Fruit fly (Drosophila melanogaster) whole organism, embryonic: ENCODE results near the gene Polr1F.
A peak's percentile ranks its signal among the peaks of the same experiment; 100 is the strongest.

Experiments
- Atf3 ChIP-seq: fragments of 200-800 bp; sonication (Bioruptor generic); optimal IDR thresholded peaks from 3 replicates; lab custom pipeline; 2016; ENCODE audit warnings: missing biosample characterization, missing genetic modification characterization
- Atf6 ChIP-seq: fragments of 200-800 bp; sonication (Bioruptor generic); IDR thresholded peaks from 2 replicates; pipeline ENCODE4 v1.3.6; 2022; ENCODE audit warnings: missing biosample characterization, missing genetic modification characterization
- CG1024 ChIP-seq: fragments of 200-800 bp; sonication (Bioruptor generic); IDR thresholded peaks from 2 replicates; pipeline ENCODE4 v1.3.6; 2022; ENCODE audit warnings: missing biosample characterization, missing genetic modification characterization
- CG10267 ChIP-seq: fragments of 200-800 bp; sonication (Bioruptor generic); optimal IDR thresholded peaks from 2 replicates; lab custom pipeline; 2018; ENCODE audit warnings: missing biosample characterization, mild to moderate bottlenecking, missing genetic modification characterization, moderate library complexity
- CG10431 ChIP-seq: fragments of 200-800 bp; sonication (Bioruptor generic); optimal IDR thresholded peaks from 3 replicates; lab custom pipeline; 2018; ENCODE audit warnings: missing biosample characterization, mild to moderate bottlenecking, missing genetic modification characterization
- CG10462 ChIP-seq: fragments of 200-800 bp; sonication (Bioruptor generic); optimal IDR thresholded peaks from 2 replicates; lab custom pipeline; 2016; ENCODE audit warnings: missing biosample characterization, missing genetic modification characterization
- CG10543 ChIP-seq: fragments of 200-800 bp; sonication (Bioruptor generic); optimal IDR thresholded peaks from 3 replicates; lab custom pipeline; 2017; ENCODE audit warnings: missing biosample characterization, mild to moderate bottlenecking, missing genetic modification characterization, moderate library complexity
- CG12744 ChIP-seq: fragments of 200-800 bp; sonication (Bioruptor generic); optimal IDR thresholded peaks from 2 replicates; lab custom pipeline; 2016; ENCODE audit warnings: missing biosample characterization, missing genetic modification characterization
- CG13123 ChIP-seq: fragments of 200-800 bp; sonication (Bioruptor generic); optimal IDR thresholded peaks from 2 replicates; lab custom pipeline; 2016; ENCODE audit warnings: missing biosample characterization, missing genetic modification characterization
- CG13296 ChIP-seq: fragments of 200-800 bp; sonication (Bioruptor generic); optimal IDR thresholded peaks from 3 replicates; lab custom pipeline; 2018; ENCODE audit warnings: missing biosample characterization, mild to moderate bottlenecking, missing genetic modification characterization
- CG17186 ChIP-seq: fragments of 200-800 bp; sonication (Bioruptor generic); optimal IDR thresholded peaks from 3 replicates; lab custom pipeline; 2017; ENCODE audit warnings: missing biosample characterization, missing genetic modification reagents, missing genetic modification characterization
- CG17361 ChIP-seq: fragments of 200-800 bp; sonication (Bioruptor generic); IDR thresholded peaks from 3 replicates; pipeline ENCODE4 v1.3.6; 2022; ENCODE audit warnings: missing biosample characterization, missing genetic modification characterization
- CG18599 ChIP-seq: fragments of 200-800 bp; sonication (Bioruptor generic); optimal IDR thresholded peaks from 3 replicates; lab custom pipeline; 2017; ENCODE audit warnings: missing biosample characterization, missing genetic modification characterization, mild to moderate bottlenecking, moderate library complexity, missing genetic modification reagents
- CG2202 ChIP-seq: fragments of 200-800 bp; sonication (Bioruptor generic); optimal IDR thresholded peaks from 2 replicates; lab custom pipeline; 2018; ENCODE audit warnings: missing biosample characterization, mild to moderate bottlenecking, missing genetic modification characterization
- CG33213 ChIP-seq: fragments of 200-800 bp; sonication (Bioruptor generic); optimal IDR thresholded peaks from 3 replicates; lab custom pipeline; 2016; ENCODE audit warnings: missing biosample characterization, missing genetic modification characterization
- CG3726 ChIP-seq: fragments of 200-800 bp; sonication (Bioruptor generic); IDR thresholded peaks from 3 replicates; pipeline ENCODE4, ENCODE4 v1.3.6; 2022; ENCODE audit warnings: missing biosample characterization, missing genetic modification characterization
- CG4360 ChIP-seq: fragments of 200-800 bp; sonication (Bioruptor generic); IDR thresholded peaks from 2 replicates; pipeline ENCODE4 v1.3.6; 2022; ENCODE audit warnings: missing biosample characterization, missing genetic modification characterization
- CG4424 ChIP-seq: fragments of 200-800 bp; sonication (Bioruptor generic); optimal IDR thresholded peaks from 3 replicates; lab custom pipeline; 2016; ENCODE audit warnings: missing biosample characterization, missing genetic modification characterization
- CG4820 ChIP-seq: fragments of 200-800 bp; sonication (Bioruptor generic); optimal IDR thresholded peaks from 3 replicates; lab custom pipeline; 2016; ENCODE audit warnings: missing biosample characterization, missing genetic modification characterization
- CG6175 ChIP-seq: fragments of 200-800 bp; sonication (Bioruptor generic); IDR thresholded peaks from 3 replicates; pipeline ENCODE4 v1.3.6; 2022; ENCODE audit warnings: missing biosample characterization, missing genetic modification characterization
- CG7839 ChIP-seq: fragments of 200-800 bp; sonication (Bioruptor generic); optimal IDR thresholded peaks from 3 replicates; lab custom pipeline; 2018; ENCODE audit warnings: missing biosample characterization, mild to moderate bottlenecking, missing genetic modification characterization, moderate library complexity
- Chrac-16 ChIP-seq: fragments of 200-800 bp; sonication (Bioruptor generic); optimal IDR thresholded peaks from 3 replicates; lab custom pipeline; 2016; ENCODE audit warnings: missing biosample characterization, missing genetic modification characterization
- Doc3 ChIP-seq: fragments of 200-800 bp; sonication (Bioruptor generic); IDR thresholded peaks from 3 replicates; pipeline ENCODE4 v1.3.6; 2022; ENCODE audit warnings: missing biosample characterization, missing genetic modification characterization; ENCODE audit not compliant: partially characterized antibody
- Elba2 ChIP-seq: fragments of 200-800 bp; sonication (Bioruptor generic); optimal IDR thresholded peaks from 3 replicates; lab custom pipeline; 2016; ENCODE audit warnings: missing biosample characterization, missing genetic modification characterization
- Hmx ChIP-seq: fragments of 200-800 bp; sonication (Bioruptor generic); optimal IDR thresholded peaks from 2 replicates; lab custom pipeline; 2016; ENCODE audit warnings: missing biosample characterization, missing genetic modification characterization
- Lpt ChIP-seq: fragments of >200 bp; optimal IDR thresholded peaks from 2 replicates; lab custom pipeline; 2018; ENCODE audit warnings: missing biosample characterization, missing genetic modification characterization
- NFAT ChIP-seq: fragments of 200-800 bp; sonication (Bioruptor generic); IDR thresholded peaks from 2 replicates; pipeline ENCODE4 v1.3.6; 2022; ENCODE audit warnings: missing biosample characterization, missing genetic modification characterization
- Rx ChIP-seq: fragments of 200-800 bp; sonication (Bioruptor generic); IDR thresholded peaks from 2 replicates; pipeline ENCODE4 v1.3.6; 2022; ENCODE audit warnings: missing biosample characterization, missing genetic modification characterization
- Sox102F ChIP-seq: fragments of 200-800 bp; sonication (Bioruptor generic); optimal IDR thresholded peaks from 2 replicates; lab custom pipeline; 2018; ENCODE audit warnings: missing biosample characterization, mild to moderate bottlenecking, missing genetic modification characterization, moderate library complexity
- Taf1 ChIP-seq: fragments of 200-800 bp; sonication (Bioruptor generic); IDR thresholded peaks from 2 replicates; pipeline ENCODE4 v1.3.6; 2022; ENCODE audit warnings: missing biosample characterization, missing genetic modification characterization
- Trl ChIP-seq, 3 experiments: fragments of >200 bp in 2 of 3; fragments of 200-800 bp in 1 of 3; sonication (Bioruptor generic) in 1 of 3; optimal IDR thresholded peaks; 2 replicates in 1 of 3; 3 replicates in 2 of 3; lab custom pipeline; 2016 to 2017; ENCODE audit warnings: missing biosample characterization in 1 of 3, missing genetic modification characterization in 1 of 3
- YL-1 ChIP-seq: fragments of 200-800 bp; sonication (Bioruptor generic); optimal IDR thresholded peaks from 3 replicates; lab custom pipeline; 2017; ENCODE audit warnings: missing biosample characterization, mild to moderate bottlenecking, missing genetic modification characterization
- ato ChIP-seq: fragments of 200-800 bp; sonication (Bioruptor generic); IDR thresholded peaks from 2 replicates; pipeline ENCODE4 v1.3.6; 2022; ENCODE audit warnings: missing biosample characterization, missing genetic modification characterization; ENCODE audit not compliant: partially characterized antibody
- bbx ChIP-seq: fragments of 200-800 bp; sonication (Bioruptor generic); IDR thresholded peaks from 2 replicates; pipeline ENCODE4 v1.3.6; 2022; ENCODE audit warnings: missing biosample characterization, missing genetic modification characterization; ENCODE audit not compliant: partially characterized antibody
- caup ChIP-seq: fragments of 200-800 bp; sonication (Bioruptor generic); optimal IDR thresholded peaks from 3 replicates; lab custom pipeline; 2017; ENCODE audit warnings: missing biosample characterization, mild to moderate bottlenecking, missing genetic modification characterization, moderate library complexity; ENCODE audit not compliant: severe bottlenecking
- gce ChIP-seq: fragments of 200-800 bp; sonication (Bioruptor generic); IDR thresholded peaks from 3 replicates; pipeline ENCODE4 v1.3.6; 2022; ENCODE audit warnings: missing biosample characterization, missing genetic modification characterization
- gcm ChIP-seq: fragments of 200-800 bp; sonication (Bioruptor generic); optimal IDR thresholded peaks from 2 replicates; lab custom pipeline; 2019; ENCODE audit warnings: missing biosample characterization, mild to moderate bottlenecking, missing genetic modification characterization, moderate library complexity
- h ChIP-seq: fragments of >200 bp; optimal IDR thresholded peaks from 2 replicates; lab custom pipeline; 2017
- hb ChIP-seq: fragments of 200-800 bp; sonication (Bioruptor generic); IDR thresholded peaks from 3 replicates; pipeline ENCODE4 v1.3.6; 2022; ENCODE audit warnings: missing biosample characterization, missing genetic modification characterization; ENCODE audit not compliant: partially characterized antibody
- mld ChIP-seq: fragments of 200-800 bp; sonication (Bioruptor generic); IDR thresholded peaks from 3 replicates; pipeline ENCODE4 v1.3.6; 2022; ENCODE audit warnings: missing biosample characterization, missing genetic modification characterization; ENCODE audit not compliant: partially characterized antibody
- pum ChIP-seq: fragments of 200-800 bp; sonication (Bioruptor generic); optimal IDR thresholded peaks from 2 replicates; lab custom pipeline; 2016; ENCODE audit warnings: missing biosample characterization, missing genetic modification characterization
- salm ChIP-seq: fragments of 200-800 bp; sonication (Bioruptor generic); optimal IDR thresholded peaks from 2 replicates; lab custom pipeline; 2018; ENCODE audit warnings: missing biosample characterization, mild to moderate bottlenecking, missing genetic modification characterization
- sna ChIP-seq: fragments of 200-800 bp; sonication (Bioruptor generic); IDR thresholded peaks from 2 replicates; pipeline ENCODE4 v1.3.6; 2022; ENCODE audit warnings: missing biosample characterization, missing genetic modification characterization; ENCODE audit not compliant: partially characterized antibody
- stc ChIP-seq: fragments of 200-800 bp; sonication (Bioruptor generic); IDR thresholded peaks from 2 replicates; pipeline ENCODE4 v1.3.6; 2022; ENCODE audit warnings: missing biosample characterization, missing genetic modification characterization
- tna ChIP-seq: fragments of 200-800 bp; sonication (Bioruptor generic); IDR thresholded peaks from 2 replicates; pipeline ENCODE4 v1.3.6; 2022; ENCODE audit warnings: missing biosample characterization, missing genetic modification characterization; ENCODE audit not compliant: partially characterized antibody
- trem ChIP-seq: fragments of 200-800 bp; optimal IDR thresholded peaks from 3 replicates; lab custom pipeline; 2019; ENCODE audit warnings: missing biosample characterization, mild to moderate bottlenecking, missing genetic modification characterization, moderate library complexity
- tx ChIP-seq: fragments of 200-800 bp; sonication (Bioruptor generic); optimal IDR thresholded peaks from 2 replicates; lab custom pipeline; 2016; ENCODE audit warnings: missing biosample characterization, missing genetic modification characterization
- unpg ChIP-seq: fragments of 200-800 bp; sonication (Bioruptor generic); optimal IDR thresholded peaks from 3 replicates; lab custom pipeline; 2018; ENCODE audit warnings: missing biosample characterization, mild to moderate bottlenecking, missing genetic modification characterization, moderate library complexity
- wdn ChIP-seq: fragments of 200-800 bp; sonication (Bioruptor generic); IDR thresholded peaks from 2 replicates; pipeline ENCODE4 v1.3.6; 2022; ENCODE audit warnings: missing biosample characterization, missing genetic modification characterization
- zfh2 ChIP-seq: fragments of 200-800 bp; sonication (Bioruptor generic); optimal IDR thresholded peaks from 2 replicates; lab custom pipeline; 2016; ENCODE audit warnings: missing biosample characterization, missing genetic modification characterization

The Polr1F gene

DNA sequence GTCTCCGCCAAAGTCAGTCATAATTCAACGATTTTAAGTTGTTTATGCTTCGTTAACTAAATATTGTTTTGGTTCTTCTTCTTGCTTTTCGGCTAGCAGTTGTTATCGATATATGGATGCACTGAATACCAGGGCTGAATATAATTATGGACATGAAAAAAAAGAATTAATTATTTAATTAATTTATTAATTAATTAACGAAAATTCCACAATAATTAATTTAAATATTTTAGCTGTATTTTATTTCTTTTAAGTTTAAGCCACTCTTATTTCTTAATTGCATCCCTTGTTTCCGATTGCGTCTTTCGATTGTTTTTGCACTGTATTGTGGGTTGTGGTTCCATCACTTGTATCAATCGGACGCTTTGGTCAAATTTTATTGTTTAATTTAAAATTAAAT, 42.5 kb upstream of the Polr1F start, which contains the start of the genes Gas41 and SA1 (continued):
- TF ChIP-seq CG10543 (GFP tag; lab: Kevin White, UChicago) (peak; percentile 62), Rx (peak; percentile 61), Elba2 (GFP tag; lab: Kevin White, UChicago) (no peak), tna (GFP tag; lab: Robert Waterston, UW) (0 out of 2 replicates have a peak, but pooled peaks have one; percentile 7), CG18599 (GFP tag; lab: Kevin White, UChicago) (peak; percentile 91), NFAT (GFP tag; lab: Robert Waterston, UW) (peak; percentile 88), CG12744 (GFP tag; lab: Kevin White, UChicago) (peak; percentile 22), tx (peak; percentile 46), Doc3 (GFP tag; lab: Robert Waterston, UW) (peak; percentile 59; the same call in 1 of the 3 replicates), CG3726 (GFP tag; lab: Robert Waterston, UW) (peak; percentile 47; the same call in 1 of the 3 replicates), CG1024 (no peak), CG33213 (peak; percentile 38), CG4820 (GFP tag; lab: Kevin White, UChicago) (no peak), bbx (peak; percentile 62; the same call in 1 of the 2 replicates), Atf6 (GFP tag; lab: Robert Waterston, UW) (no peak), YL-1 (peak; percentile 69), CG6175 (GFP tag; lab: Robert Waterston, UW) (peak; percentile 38; the same call in 1 of the 3 replicates), hb (GFP tag; lab: Robert Waterston, UW) (peak; percentile 69), CG10462 (GFP tag; lab: Kevin White, UChicago) (peak; percentile 66), CG4424 (GFP tag; lab: Kevin White, UChicago) (peak; percentile 89), CG13123 (GFP tag; lab: Kevin White, UChicago) (peak; percentile 15), CG10267 (peak; percentile 83), h (lab: Kevin White, UChicago) (no peak), Trl (optimal IDR thresholded peaks at IDR 0.05; lab: Kevin White, UChicago) (no peak), Trl (GFP tag; optimal IDR thresholded peaks at IDR 0.05; lab: Kevin White, UChicago) (peak; percentile 7), CG2202 (peak; percentile 81), pum (GFP tag; lab: Kevin White, UChicago) (peak; percentile 67), mld (GFP tag; lab: Robert Waterston, UW) (peak; percentile 48; the same call in 1 of the 3 replicates), stc (GFP tag; lab: Robert Waterston, UW) (peak; percentile 85), CG4360 (0 out of 2 replicates have a peak, but pooled peaks have one; percentile 35), gce (GFP tag; lab: Robert Waterston, UW) (peak; percentile 67; the same call in 1 of the 3 replicates), Lpt (GFP tag; lab: Kevin White, UChicago) (no peak), Hmx (GFP tag; lab: Kevin White, UChicago) (no peak), CG17361 (peak; percentile 95), caup (GFP tag; lab: Kevin White, UChicago) (peak; percentile 11), Sox102F (GFP tag; lab: Kevin White, UChicago) (no peak), gcm (GFP tag; lab: Kevin White, UChicago) (peak; percentile 93), CG13296 (GFP tag; lab: Kevin White, UChicago) (peak; percentile 88), zfh2 (GFP tag; lab: Kevin White, UChicago) (peak; percentile 74), salm (peak; percentile 56), Chrac-16 (GFP tag; lab: Kevin White, UChicago) (peak; percentile 93), Atf3 (GFP tag; lab: Kevin White, UChicago) (no peak), trem (tag; lab: Kevin White, UChicago) (peak; percentile 95), CG10431 (no peak), ato (GFP tag; lab: Robert Waterston, UW) (peak; percentile 57; the same call in 1 of the 2 replicates), CG7839 (no peak), wdn (GFP tag; lab: Robert Waterston, UW) (no peak), CG17186 (peak; percentile 72), Taf1 (GFP tag; lab: Robert Waterston, UW) (0 out of 2 replicates have a peak, but pooled peaks have one; percentile 35), sna (GFP tag; lab: Robert Waterston, UW) (peak; percentile 78), unpg (GFP tag; lab: Kevin White, UChicago) (no peak)
